Fruit fly (Drosophila melanogaster) Kc167 (cell line): Measurements from ENCODE around the gene PSMG1.

Experiments
- Myc ChIP-seq: fragments of >200 bp; optimal IDR thresholded peaks from 2 replicates; lab custom pipeline; 2017; ENCODE audit warnings: missing external identifiers
- h ChIP-seq: fragments of >200 bp; optimal IDR thresholded peaks from 3 replicates; lab custom pipeline; 2018; ENCODE audit warnings: missing external identifiers
- insv ChIP-seq: fragments of >200 bp; optimal IDR thresholded peaks from 3 replicates; lab custom pipeline; 2018; ENCODE audit warnings: missing external identifiers
- psq ChIP-seq: fragments of >200 bp; optimal IDR thresholded peaks from 2 replicates; lab custom pipeline; 2017; ENCODE audit warnings: missing external identifiers

- TF ChIP-seq h (lab: Kevin White, UChicago) (no peak), insv (lab: Kevin White, UChicago) (no peak), psq (lab: Kevin White, UChicago) (no peak), Myc (lab: Kevin White, UChicago) (no peak)
These were observed 35.6 kb upstream of the PSMG1 start, which contains the start of gene glob3 for dm6 chr3R:5829762-5830161.
